In the genomic region with DNA sequence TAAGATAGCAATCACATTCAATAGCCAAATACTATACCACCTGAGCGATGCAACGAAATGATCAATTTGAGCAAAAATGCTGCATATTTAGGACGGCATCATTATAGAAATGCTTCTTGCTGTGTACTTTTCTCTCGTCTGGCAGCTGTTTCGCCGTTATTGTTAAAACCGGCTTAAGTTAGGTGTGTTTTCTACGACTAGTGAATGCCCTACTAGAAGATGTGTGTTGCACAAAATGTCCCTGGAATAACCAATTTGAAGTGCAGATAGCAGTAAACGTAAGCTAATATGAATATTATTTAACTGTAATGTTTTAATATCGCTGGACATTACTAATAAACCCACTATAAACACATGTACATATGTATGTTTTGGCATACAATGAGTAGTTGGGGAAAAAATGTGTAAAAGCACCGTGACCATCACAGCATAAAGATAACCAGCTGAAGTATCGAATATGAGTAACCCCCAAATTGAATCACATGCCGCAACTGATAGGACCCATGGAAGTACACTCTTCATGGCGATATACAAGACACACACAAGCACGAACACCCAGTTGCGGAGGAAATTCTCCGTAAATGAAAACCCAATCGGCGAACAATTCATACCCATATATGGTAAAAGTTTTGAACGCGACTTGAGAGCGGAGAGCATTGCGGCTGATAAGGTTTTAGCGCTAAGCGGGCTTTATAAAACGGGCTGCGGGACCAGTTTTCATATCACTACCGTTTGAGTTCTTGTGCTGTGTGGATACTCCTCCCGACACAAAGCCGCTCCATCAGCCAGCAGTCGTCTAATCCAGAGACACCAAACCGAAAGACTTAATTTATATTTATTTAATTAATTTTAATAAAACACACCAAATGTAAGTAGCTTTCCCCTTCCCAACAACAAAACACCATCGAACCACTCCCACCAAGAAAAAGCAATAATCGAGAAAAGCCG, we compare ENCODE assay signal across 2 fruit fly cellular contexts.
TF ChIP-seq lines count a peak whose summit lies in the region.

Gene Act5C, plus strand, starts transcription at position 716 of the 948 bp plus-strand sequence.

TF ChIP-seq in whole organism, embryonic, 481 proteins besides CTCF, POLR2A, EP300 and RAD21 (continued from another document and continues in another):
- TF ChIP-seq sna (GFP tag; IDR thresholded peaks at IDR 0.05; lab: Robert Waterston, UW; ENCODE audit: partially characterized antibody) (no peak), ham (GFP tag; IDR thresholded peaks at IDR 0.05; lab: Robert Waterston, UW) (peak; percentile 67; the same call in 1 of the 2 replicates), pros (GFP tag; optimal IDR thresholded peaks at IDR 0.05; lab: Kevin White, UChicago) (peak; percentile 85), gsb (GFP tag; IDR thresholded peaks at IDR 0.05; lab: Robert Waterston, UW) (peak; percentile 86), Stat92E (GFP tag; optimal IDR thresholded peaks at IDR 0.05; lab: Kevin White, UChicago) (peak in 1 of 3 experiments; percentile 82), CG12071 (GFP tag; optimal IDR thresholded peaks at IDR 0.05; lab: Kevin White, UChicago) (peak; percentile 94), CG11560 (tag; IDR thresholded peaks at IDR 0.05; lab: Robert Waterston, UW) (peak; percentile 80), ind (GFP tag; optimal IDR thresholded peaks at IDR 0.05; lab: Kevin White, UChicago) (peak; percentile 91), YL-1 (GFP tag; optimal IDR thresholded peaks at IDR 0.05; lab: Kevin White, UChicago) (peak; percentile 57), gt (GFP tag; IDR thresholded peaks at IDR 0.05; lab: Robert Waterston, UW) (peak; percentile 81; the same call in 1 of the 2 replicates), esg (GFP tag; conservative IDR thresholded peaks at IDR 0.05; lab: Robert Waterston, UW) (peak; percentile 84), CG7745 (tag; optimal IDR thresholded peaks at IDR 0.05; lab: Kevin White, UChicago) (peak; percentile 79), CG2199 (GFP tag; IDR thresholded peaks at IDR 0.05; lab: Robert Waterston, UW) (peak; percentile 93), CG15011 (GFP tag; optimal IDR thresholded peaks at IDR 0.05; lab: Kevin White, UChicago) (peak; percentile 86), CG11247 (GFP tag; IDR thresholded peaks at IDR 0.05; lab: Robert Waterston, UW) (peak; percentile 78), CG8944 (GFP tag; optimal IDR thresholded peaks at IDR 0.05; lab: Kevin White, UChicago) (peak; percentile 94), CG8089 (GFP tag; optimal IDR thresholded peaks at IDR 0.05; lab: Kevin White, UChicago) (peak; percentile 93), oc (tag; optimal IDR thresholded peaks at IDR 0.05; lab: Kevin White, UChicago) (peak; percentile 95), Trl (optimal IDR thresholded peaks at IDR 0.05; lab: Kevin White, UChicago) (peak; percentile 52 to 68), Trl (GFP tag; optimal IDR thresholded peaks at IDR 0.05; lab: Kevin White, UChicago) (peak; percentile 96), zen (tag; optimal IDR thresholded peaks at IDR 0.05; lab: Kevin White, UChicago) (peak; percentile 97), aop (GFP tag; IDR thresholded peaks at IDR 0.05; lab: Robert Waterston, UW) (peak; percentile 74), nmo (GFP tag; optimal IDR thresholded peaks at IDR 0.05; lab: Kevin White, UChicago) (peak; percentile 95), CG9215 (GFP tag; IDR thresholded peaks at IDR 0.05; lab: Robert Waterston, UW) (peak; percentile 82), yki (optimal IDR thresholded peaks at IDR 0.05; lab: Kevin White, UChicago) (no peak), p53 (GFP tag; optimal IDR thresholded peaks at IDR 0.05; lab: Kevin White, UChicago) (peak; percentile 81), CG18011 (GFP tag; optimal IDR thresholded peaks at IDR 0.05; lab: Kevin White, UChicago) (peak; percentile 58), scrt (GFP tag; optimal IDR thresholded peaks at IDR 0.05; lab: Kevin White, UChicago) (peak; percentile 92), zfh2 (GFP tag; optimal IDR thresholded peaks at IDR 0.05; lab: Kevin White, UChicago) (peak; percentile 91), CG3847 (GFP tag; IDR thresholded peaks at IDR 0.05; lab: Robert Waterston, UW) (peak; percentile 90), CG14050 (GFP tag; IDR thresholded peaks at IDR 0.05; lab: Robert Waterston, UW) (peak; percentile 90), btn (GFP tag; optimal IDR thresholded peaks at IDR 0.05; lab: Kevin White, UChicago) (peak; percentile 92), CG2202 (tag; optimal IDR thresholded peaks at IDR 0.05; lab: Kevin White, UChicago) (peak; percentile 90), CG7786 (GFP tag; optimal IDR thresholded peaks at IDR 0.05; lab: Kevin White, UChicago) (peak; percentile 96), CG4360 (GFP tag; IDR thresholded peaks at IDR 0.05; lab: Robert Waterston, UW) (peak; percentile 72; the same call in 1 of the 2 replicates), CG5245 (GFP tag; optimal IDR thresholded peaks at IDR 0.05; lab: Kevin White, UChicago) (peak; percentile 87), CG8388 (GFP tag; optimal IDR thresholded peaks at IDR 0.05; lab: Kevin White, UChicago) (peak; percentile 93), CG2875 (GFP tag; optimal IDR thresholded peaks at IDR 0.05; lab: Kevin White, UChicago) (peak; percentile 90), her (GFP tag; optimal IDR thresholded peaks at IDR 0.05; lab: Kevin White, UChicago) (peak; percentile 92), ase (GFP tag; IDR thresholded peaks at IDR 0.05; lab: Robert Waterston, UW) (peak; percentile 87), CG9876 (GFP tag; optimal IDR thresholded peaks at IDR 0.05; lab: Kevin White, UChicago) (peak; percentile 90), CG15514 (GFP tag; optimal IDR thresholded peaks at IDR 0.05; lab: Kevin White, UChicago) (peak; percentile 80), tll (GFP tag; optimal IDR thresholded peaks at IDR 0.05; lab: Kevin White, UChicago) (peak in 1 of 2 experiments; percentile 53), CG16815 (GFP tag; optimal IDR thresholded peaks at IDR 0.05; lab: Kevin White, UChicago) (peak; percentile 92), stc (GFP tag; IDR thresholded peaks at IDR 0.05; lab: Robert Waterston, UW) (peak; percentile 92), CG31441 (GFP tag; IDR thresholded peaks at IDR 0.05; lab: Robert Waterston, UW) (peak; percentile 95), CG33557 (GFP tag; optimal IDR thresholded peaks at IDR 0.05; lab: Kevin White, UChicago) (peak; percentile 91), Drgx (GFP tag; IDR thresholded peaks at IDR 0.05; lab: Robert Waterston, UW) (peak; percentile 96), unc-4 (GFP tag; IDR thresholded peaks at IDR 0.05; lab: Robert Waterston, UW; ENCODE audit: partially characterized antibody) (no peak), bowl (GFP tag; IDR thresholded peaks at IDR 0.05; lab: Robert Waterston, UW) (peak; percentile 81), CG17328 (GFP tag; IDR thresholded peaks at IDR 0.05; lab: Robert Waterston, UW) (peak; percentile 94), ro (GFP tag; IDR thresholded peaks at IDR 0.05; lab: Robert Waterston, UW) (peak; percentile 74; the same call in 1 of the 2 replicates), sqz (GFP tag; optimal IDR thresholded peaks at IDR 0.05; lab: Kevin White, UChicago) (peak; percentile 71), tup (GFP tag; optimal IDR thresholded peaks at IDR 0.05; lab: Kevin White, UChicago) (peak; percentile 83), Adf1 (GFP tag; IDR thresholded peaks at IDR 0.05; lab: Robert Waterston, UW) (peak; percentile 58), crp (GFP tag; optimal IDR thresholded peaks at IDR 0.05; lab: Kevin White, UChicago) (peak; percentile 23 to 70), cg (GFP tag; optimal IDR thresholded peaks at IDR 0.05; lab: Kevin White, UChicago) (peak; percentile 59), CG34376 (GFP tag; optimal IDR thresholded peaks at IDR 0.05; lab: Kevin White, UChicago) (peak; percentile 75), H15 (GFP tag; IDR thresholded peaks at IDR 0.05; lab: Robert Waterston, UW) (peak; percentile 88)

TF ChIP-seq in whole organism, prepupa, 60 proteins besides CTCF, POLR2A, EP300 and RAD21 (continued from another document):
- TF ChIP-seq CG4318 (GFP tag; optimal IDR thresholded peaks at IDR 0.05; lab: Kevin White, UChicago) (peak; percentile 90), topi (GFP tag; optimal IDR thresholded peaks at IDR 0.05; lab: Kevin White, UChicago) (peak; percentile 98), CG6276 (GFP tag; optimal IDR thresholded peaks at IDR 0.05; lab: Kevin White, UChicago) (peak; percentile 95), eg (GFP tag; IDR thresholded peaks at IDR 0.05; lab: Robert Waterston, UW) (peak; percentile 98), spab (GFP tag; optimal IDR thresholded peaks at IDR 0.05; lab: Kevin White, UChicago) (peak; percentile 96), lz (GFP tag; optimal IDR thresholded peaks at IDR 0.05; lab: Kevin White, UChicago) (peak; percentile 97), CG31627 (GFP tag; optimal IDR thresholded peaks at IDR 0.05; lab: Kevin White, UChicago) (peak; percentile 96), CG6808 (GFP tag; optimal IDR thresholded peaks at IDR 0.05; lab: Kevin White, UChicago) (peak; percentile 97), acj6 (GFP tag; optimal IDR thresholded peaks at IDR 0.05; lab: Kevin White, UChicago) (peak; percentile 95), esn (GFP tag; optimal IDR thresholded peaks at IDR 0.05; lab: Kevin White, UChicago) (peak; percentile 98), CG34406 (GFP tag; optimal IDR thresholded peaks at IDR 0.05; lab: Kevin White, UChicago) (peak; percentile 95), fd85E (GFP tag; optimal IDR thresholded peaks at IDR 0.05; lab: Kevin White, UChicago) (peak; percentile 85), ss (GFP tag; optimal IDR thresholded peaks at IDR 0.05; lab: Kevin White, UChicago) (peak; percentile 95 to 98), dac (GFP tag; optimal IDR thresholded peaks at IDR 0.05; lab: Kevin White, UChicago) (peak; percentile 93)
